Fruit fly (Drosophila melanogaster): ENCODE results near the gene RtcB.

- TF ChIP-seq Crg-1 (GFP tag; optimal IDR thresholded peaks at IDR 0.05) (no peak), tj (GFP tag; optimal IDR thresholded peaks at IDR 0.05) (no peak), cnc (optimal IDR thresholded peaks at IDR 0.05) (no peak), pad (GFP tag; optimal IDR thresholded peaks at IDR 0.05) (no peak), CG12768 (GFP tag; optimal IDR thresholded peaks at IDR 0.05) (peak; percentile 68), kay (GFP tag; ENCODE audit: borderline replicate concordance) (no peak), Hr96 (GFP tag; optimal IDR thresholded peaks at IDR 0.05) (peak; percentile 43), Mnt (GFP tag; optimal IDR thresholded peaks at IDR 0.05) (no peak), cic (GFP tag; optimal IDR thresholded peaks at IDR 0.05) (peak; percentile 2), toe (GFP tag; optimal IDR thresholded peaks at IDR 0.05) (peak; percentile 53), bab1 (GFP tag; optimal IDR thresholded peaks at IDR 0.05) (no peak), CG7045 (GFP tag; optimal IDR thresholded peaks at IDR 0.05) (peak; percentile 23)
These were observed 32.7 kb upstream of the RtcB start for dm6 chr2L:19397617-19398316.
